Worm (Caenorhabditis elegans): ENCODE data around the gene Y39B6A.41.

Gene Y39B6A.41

DNA sequence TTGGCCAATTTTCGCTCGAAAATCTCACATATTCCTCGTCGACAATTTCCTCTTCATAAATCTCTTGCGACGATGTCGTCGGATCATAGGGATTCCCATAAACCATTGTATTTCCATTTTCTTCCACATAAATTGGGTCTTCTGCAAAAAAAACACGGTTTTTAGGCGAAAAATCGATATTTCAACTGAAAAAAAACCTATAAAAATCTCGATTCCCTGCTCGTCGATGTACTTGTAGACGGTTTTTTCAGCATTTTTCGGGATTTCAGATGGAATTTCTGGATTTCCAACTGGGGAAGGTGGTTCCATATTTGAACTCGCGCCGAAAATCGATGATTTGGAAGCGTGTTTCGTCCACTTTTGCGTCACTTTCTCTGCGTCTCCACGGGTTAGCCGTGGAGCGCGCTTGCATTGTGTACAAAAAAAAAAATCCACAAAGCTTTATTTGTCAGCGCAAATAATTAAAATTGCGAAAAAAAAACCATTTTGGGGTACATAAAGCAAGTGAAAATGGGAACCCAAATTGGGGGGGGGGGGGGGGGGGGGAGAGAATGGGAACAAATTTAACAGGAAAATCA lies 10.2 kb downstream of the Y39B6A.41 start, which contains the start of gene Y39B6A.43 (continued):
- TF ChIP-seq Y79H2A.3 (GFP tag; conservative IDR thresholded peaks at IDR 0.05) = peak; percentile 97
- peak; percentile 58; the same call in 1 of the 2 replicates for TF ChIP-seq aptf-2 (GFP tag; conservative IDR thresholded peaks at IDR 0.05)
- TF ChIP-seq chd-7 (tag; optimal IDR thresholded peaks at IDR 0.05) = peak; percentile 97
- peak; percentile 100 for TF ChIP-seq K12H6.12 (tag; optimal IDR thresholded peaks at IDR 0.05)
- TF ChIP-seq let-526 (GFP tag; IDR thresholded peaks at IDR 0.05) = peak; percentile 98
- TF ChIP-seq unc-130 (GFP tag; optimal IDR thresholded peaks at IDR 0.05) = peak; percentile 83
- no peak for TF ChIP-seq F55B11.4 (tag; optimal IDR thresholded peaks at IDR 0.05; ENCODE audit: borderline replicate concordance, insufficient read depth)
- TF ChIP-seq mes-4 (tag; optimal IDR thresholded peaks at IDR 0.05) = no peak
- peak; percentile 99 for TF ChIP-seq attf-5 (GFP tag; optimal IDR thresholded peaks at IDR 0.05)
- TF ChIP-seq gei-17 (GFP tag; optimal IDR thresholded peaks at IDR 0.05) = peak; percentile 81
- 0 out of 2 replicates have a peak, but pooled peaks have one; percentile 50 for TF ChIP-seq lag-1 (GFP tag; IDR thresholded peaks at IDR 0.05)
- TF ChIP-seq ccch-3 (GFP tag; optimal IDR thresholded peaks at IDR 0.05) = no peak
- peak; percentile 96 for TF ChIP-seq lin-40 (tag; optimal IDR thresholded peaks at IDR 0.05)
- TF ChIP-seq lsl-1 (GFP tag; optimal IDR thresholded peaks at IDR 0.05) = peak; percentile 90
- peak; percentile 82; the same call in 1 of the 2 replicates for TF ChIP-seq sea-2 (GFP tag; IDR thresholded peaks at IDR 0.05)
- peak; percentile 94 for TF ChIP-seq repo-1 (tag; optimal IDR thresholded peaks at IDR 0.05)
- peak; percentile 91 for TF ChIP-seq F23B12.7 (tag; optimal IDR thresholded peaks at IDR 0.05; ENCODE audit: insufficient read depth)
- peak; percentile 87 for TF ChIP-seq ceh-100 (GFP tag; IDR thresholded peaks at IDR 0.05)
- TF ChIP-seq F49E8.2 (tag; optimal IDR thresholded peaks at IDR 0.05; ENCODE audit: insufficient read depth) = peak; percentile 97
- peak; percentile 99 for TF ChIP-seq dox-1 (GFP tag; IDR thresholded peaks at IDR 0.05)
- peak; percentile 96 for TF ChIP-seq ztf-28 (GFP tag; IDR thresholded peaks at IDR 0.05)
- TF ChIP-seq nfya-1 (tag; optimal IDR thresholded peaks at IDR 0.05; ENCODE audit: borderline replicate concordance, insufficient read depth) = no peak
- TF ChIP-seq F22D6.2 (tag; optimal IDR thresholded peaks at IDR 0.05) = peak; percentile 81
- peak; percentile 99 for TF ChIP-seq Y53G8AR.9 (GFP tag; conservative IDR thresholded peaks at IDR 0.05)
- peak; percentile 72; the same call in 1 of the 2 replicates for TF ChIP-seq egl-44 (GFP tag; IDR thresholded peaks at IDR 0.05)
- peak; percentile 86 for TF ChIP-seq hsf-1 (GFP tag; IDR thresholded peaks at IDR 0.05)
- peak; percentile 88 for TF ChIP-seq zfh-2 (GFP tag; conservative IDR thresholded peaks at IDR 0.05)
- TF ChIP-seq ztf-6 (GFP tag; IDR thresholded peaks at IDR 0.05) = peak; percentile 80; the same call in 1 of the 2 replicates
- TF ChIP-seq somi-1 (GFP tag; optimal IDR thresholded peaks at IDR 0.05) = peak; percentile 87
- no peak for TF ChIP-seq T07F8.4 (tag; optimal IDR thresholded peaks at IDR 0.05)
- peak; percentile 53 for TF ChIP-seq ets-4 (GFP tag; optimal IDR thresholded peaks at IDR 0.05)
- peak; percentile 77 for TF ChIP-seq bed-2 (GFP tag; IDR thresholded peaks at IDR 0.05)
- TF ChIP-seq cebp-1 (GFP tag; IDR thresholded peaks at IDR 0.05) = peak; percentile 83
- peak; percentile 94 for TF ChIP-seq cebp-1 (tag; optimal IDR thresholded peaks at IDR 0.05)
- TF ChIP-seq ztf-22 (GFP tag; optimal IDR thresholded peaks at IDR 0.05) = peak; percentile 84
- TF ChIP-seq nhr-80 (tag; optimal IDR thresholded peaks at IDR 0.05) = peak; percentile 67
- TF ChIP-seq attf-6 (GFP tag; IDR thresholded peaks at IDR 0.05) = peak; percentile 93
- peak; percentile 58; the same call in 1 of the 2 replicates for TF ChIP-seq ceh-40 (GFP tag; IDR thresholded peaks at IDR 0.05)
- TF ChIP-seq hmg-20 (GFP tag; IDR thresholded peaks at IDR 0.05) = peak; percentile 90
- no peak for TF ChIP-seq ama-1 (optimal IDR thresholded peaks at IDR 0.05)
- peak in 1 of 2 experiments; percentile 53 for TF ChIP-seq ama-1 (GFP tag; optimal IDR thresholded peaks at IDR 0.05)
- no peak for TF ChIP-seq mxl-1 (tag; optimal IDR thresholded peaks at IDR 0.05)
- TF ChIP-seq B0336.3 (GFP tag; IDR thresholded peaks at IDR 0.05) = peak; percentile 97
- TF ChIP-seq lin-26 (GFP tag; IDR thresholded peaks at IDR 0.05) = peak; percentile 85
- peak; percentile 96 for TF ChIP-seq F37B4.10 (GFP tag; IDR thresholded peaks at IDR 0.05)
- peak; percentile 64 for TF ChIP-seq snpc-1.1 (tag; optimal IDR thresholded peaks at IDR 0.05; ENCODE audit: insufficient read depth)
- 0 out of 2 replicates have a peak, but pooled peaks have one; percentile 70 for TF ChIP-seq ztf-25 (GFP tag; IDR thresholded peaks at IDR 0.05)
- peak; percentile 97 for TF ChIP-seq ztf-26 (tag; optimal IDR thresholded peaks at IDR 0.05)

Data from whole organism, young adult.